Worm (Caenorhabditis elegans) whole organism, mixed stage, embryonic: ENCODE measurements around the gene Y73C8C.12.

Experiments used
- M03D4.4 ChIP-seq: sonication (generic microtip); optimal IDR thresholded peaks from 2 replicates; lab custom pipeline; 2017; ENCODE audit warnings: mild to moderate bottlenecking, missing genetic modification characterization, missing compliant biosample characterization
- bed-3 ChIP-seq: fragments of 200-800 bp; sonication (Bioruptor generic); optimal IDR thresholded peaks from 3 replicates; lab custom pipeline; 2018; ENCODE audit warnings: mild to moderate bottlenecking, missing genetic modification characterization, moderate library complexity, missing compliant biosample characterization
- blmp-1 ChIP-seq: fragments of 150-350 bp; optimal IDR thresholded peaks from 2 replicates; lab custom pipeline; 2014; ENCODE audit warnings: missing biosample characterization, missing genetic modification characterization
- ceh-39 ChIP-seq: fragments of 150-350 bp; optimal IDR thresholded peaks from 2 replicates; lab custom pipeline; 2014; ENCODE audit warnings: missing biosample characterization, missing genetic modification characterization
- ceh-43 ChIP-seq: fragments of 200-800 bp; sonication (Bioruptor generic); optimal IDR thresholded peaks from 2 replicates; lab custom pipeline; 2018; ENCODE audit warnings: mild to moderate bottlenecking, missing genetic modification characterization, moderate library complexity, missing compliant biosample characterization
- ceh-83 ChIP-seq: fragments of 200-800 bp; sonication (Bioruptor generic); optimal IDR thresholded peaks from 2 replicates; lab custom pipeline; 2018; ENCODE audit warnings: mild to moderate bottlenecking, missing genetic modification characterization, missing compliant biosample characterization
- ces-1 ChIP-seq: fragments of 150-350 bp; optimal IDR thresholded peaks from 2 replicates; lab custom pipeline; 2014; ENCODE audit warnings: missing biosample characterization, missing genetic modification reagents, missing genetic modification characterization
- drap-1 ChIP-seq: fragments of 200-800 bp; sonication (Bioruptor generic); optimal IDR thresholded peaks from 3 replicates; lab custom pipeline; 2018; ENCODE audit warnings: mild to moderate bottlenecking, missing genetic modification characterization, missing compliant biosample characterization
- elt-3 ChIP-seq: fragments of 150-350 bp; optimal IDR thresholded peaks from 2 replicates; lab custom pipeline; 2014; ENCODE audit warnings: missing biosample characterization, missing genetic modification characterization
- flh-1 ChIP-seq: fragments of 200-800 bp; sonication (Bioruptor generic); optimal IDR thresholded peaks from 2 replicates; lab custom pipeline; 2018; ENCODE audit warnings: mild to moderate bottlenecking, missing genetic modification characterization, moderate library complexity, missing compliant biosample characterization
- ham-2 ChIP-seq: fragments of 200-800 bp; sonication (Bioruptor generic); optimal IDR thresholded peaks from 2 replicates; lab custom pipeline; 2018; ENCODE audit warnings: mild to moderate bottlenecking, missing genetic modification characterization, missing compliant biosample characterization
- lin-13 ChIP-seq: fragments of 150-350 bp; optimal IDR thresholded peaks from 2 replicates; lab custom pipeline; 2014; ENCODE audit warnings: missing biosample characterization, missing genetic modification characterization
- lin-32 ChIP-seq: fragments of 200-800 bp; sonication (Bioruptor generic); optimal IDR thresholded peaks from 2 replicates; lab custom pipeline; 2018; ENCODE audit warnings: mild to moderate bottlenecking, missing genetic modification characterization, missing compliant biosample characterization
- lsy-2 ChIP-seq: fragments of 150-350 bp; optimal IDR thresholded peaks from 2 replicates; lab custom pipeline; 2014; ENCODE audit warnings: missing biosample characterization, missing genetic modification characterization
- mab-5 ChIP-seq: fragments of 150-350 bp; optimal IDR thresholded peaks from 2 replicates; lab custom pipeline; 2014; ENCODE audit warnings: missing biosample characterization, missing genetic modification characterization
- mep-1 ChIP-seq: fragments of 150-350 bp; optimal IDR thresholded peaks from 2 replicates; lab custom pipeline; 2017; ENCODE audit warnings: missing biosample characterization, missing genetic modification reagents, missing genetic modification characterization, inconsistent platforms
- mls-2 ChIP-seq: sonication (generic microtip); optimal IDR thresholded peaks from 2 replicates; lab custom pipeline; 2016; ENCODE audit warnings: mild to moderate bottlenecking, missing genetic modification characterization, moderate library complexity, missing compliant biosample characterization
- nhr-12 ChIP-seq: fragments of 150-350 bp; optimal IDR thresholded peaks from 2 replicates; lab custom pipeline; 2014; ENCODE audit warnings: missing biosample characterization, missing genetic modification characterization
- nhr-2 ChIP-seq: fragments of 150-350 bp; optimal IDR thresholded peaks from 2 replicates; lab custom pipeline; 2014; ENCODE audit warnings: missing biosample characterization, missing genetic modification characterization
- nhr-237 ChIP-seq: fragments of 150-350 bp; optimal IDR thresholded peaks from 2 replicates; lab custom pipeline; 2014; ENCODE audit warnings: missing biosample characterization, missing genetic modification characterization
- nhr-28 ChIP-seq: fragments of 150-350 bp; optimal IDR thresholded peaks from 2 replicates; lab custom pipeline; 2014; ENCODE audit warnings: missing biosample characterization, missing genetic modification characterization
- nhr-76 ChIP-seq: sonication (generic microtip); optimal IDR thresholded peaks from 2 replicates; lab custom pipeline; 2017; ENCODE audit warnings: missing biosample characterization, missing genetic modification characterization
- pha-4 ChIP-seq: fragments of 150-350 bp; optimal IDR thresholded peaks from 2 replicates; lab custom pipeline; 2018; ENCODE audit warnings: missing biosample characterization, missing genetic modification reagents, missing genetic modification characterization
- sem-2 ChIP-seq: fragments of 200-800 bp; sonication (Bioruptor generic); optimal IDR thresholded peaks from 2 replicates; lab custom pipeline; 2018; ENCODE audit warnings: mild to moderate bottlenecking, missing genetic modification characterization, missing compliant biosample characterization
- snpc-4 ChIP-seq: fragments of 150-350 bp; optimal IDR thresholded peaks from 2 replicates; lab custom pipeline; 2014; ENCODE audit warnings: missing biosample characterization, missing genetic modification characterization
- sptf-1 ChIP-seq: sonication (generic microtip); optimal IDR thresholded peaks from 2 replicates; lab custom pipeline; 2017; ENCODE audit warnings: mild to moderate bottlenecking, missing genetic modification characterization, moderate library complexity, missing compliant biosample characterization
- tbx-8 ChIP-seq: fragments of 200-800 bp; sonication (Bioruptor generic); optimal IDR thresholded peaks from 2 replicates; lab custom pipeline; 2018; ENCODE audit warnings: mild to moderate bottlenecking, missing genetic modification characterization, moderate library complexity, missing compliant biosample characterization
- unc-120 ChIP-seq: sonication (generic microtip); optimal IDR thresholded peaks from 2 replicates; lab custom pipeline; 2017; ENCODE audit warnings: missing genetic modification characterization, missing compliant biosample characterization; ENCODE audit not compliant: poor library complexity, severe bottlenecking
- unc-39 ChIP-seq: fragments of 150-350 bp; optimal IDR thresholded peaks from 2 replicates; lab custom pipeline; 2014; ENCODE audit warnings: missing biosample characterization, missing genetic modification characterization
- unc-62 ChIP-seq: fragments of 150-350 bp; optimal IDR thresholded peaks from 2 replicates; lab custom pipeline; 2014; ENCODE audit warnings: missing biosample characterization, missing genetic modification reagents, missing genetic modification characterization
- zip-8 ChIP-seq: fragments of 150-350 bp; optimal IDR thresholded peaks from 2 replicates; lab custom pipeline; 2014; ENCODE audit warnings: missing biosample characterization, missing genetic modification characterization
- ztf-11 ChIP-seq: fragments of 150-350 bp; optimal IDR thresholded peaks from 2 replicates; lab custom pipeline; 2014; ENCODE audit warnings: missing biosample characterization, missing genetic modification characterization

Gene Y73C8C.12

ce11 chrV:3146932-3147331 is 21.9 kb downstream of the Y73C8C.12 start, which contains the start of gene srab-11:
srab-11 (minus strand) TSS chrV:3147032.
- no peak for TF ChIP-seq ces-1 (GFP tag; lab: Kevin White, UChicago)
- no peak for TF ChIP-seq sptf-1
- TF ChIP-seq blmp-1 (tag; lab: Kevin White, UChicago) = no peak
- no peak for TF ChIP-seq unc-62 (GFP tag; lab: Kevin White, UChicago)
- no peak for TF ChIP-seq nhr-12 (tag; lab: Kevin White, UChicago)
- no peak for TF ChIP-seq unc-120 (tag; lab: Kevin White, UChicago)
- TF ChIP-seq nhr-2 (tag; lab: Kevin White, UChicago) = no peak
- TF ChIP-seq zip-8 (tag; lab: Kevin White, UChicago) = no peak
- no peak for TF ChIP-seq snpc-4 (tag; lab: Kevin White, UChicago)
- TF ChIP-seq ham-2 (GFP tag; lab: Kevin White, UChicago) = no peak
- TF ChIP-seq lin-13 (tag; lab: Kevin White, UChicago) = no peak
- no peak for TF ChIP-seq nhr-237 (tag; lab: Kevin White, UChicago)
- TF ChIP-seq drap-1 (GFP tag; lab: Kevin White, UChicago) = no peak
- no peak for TF ChIP-seq flh-1 (GFP tag; lab: Kevin White, UChicago)
- no peak for TF ChIP-seq pha-4 (tag; lab: Kevin White, UChicago)
- TF ChIP-seq tbx-8 (GFP tag; lab: Kevin White, UChicago) = no peak
- TF ChIP-seq ztf-11 (tag; lab: Kevin White, UChicago) = no peak
- no peak for TF ChIP-seq nhr-28

ce11 chrV:3149910-3150428 is 25.0 kb downstream of the Y73C8C.12 start:
- TF ChIP-seq unc-39 (tag; lab: Kevin White, UChicago) = no peak
- TF ChIP-seq ztf-11 (tag; lab: Kevin White, UChicago) = no peak
- no peak for TF ChIP-seq M03D4.4 (tag; lab: Kevin White, UChicago)
- TF ChIP-seq snpc-4 (tag; lab: Kevin White, UChicago) = no peak
- TF ChIP-seq ceh-83 (GFP tag; lab: Kevin White, UChicago) = no peak
- TF ChIP-seq ham-2 (GFP tag; lab: Kevin White, UChicago) = no peak
- TF ChIP-seq nhr-237 (tag; lab: Kevin White, UChicago) = no peak
- no peak for TF ChIP-seq tbx-8 (GFP tag; lab: Kevin White, UChicago)
- TF ChIP-seq unc-120 (tag; lab: Kevin White, UChicago) = no peak
- no peak for TF ChIP-seq lin-32 (GFP tag; lab: Kevin White, UChicago)
- TF ChIP-seq lsy-2 (tag; lab: Kevin White, UChicago) = no peak
- TF ChIP-seq mls-2 (tag; lab: Kevin White, UChicago) = no peak
- no peak for TF ChIP-seq nhr-12 (tag; lab: Kevin White, UChicago)
- TF ChIP-seq sem-2 (GFP tag; lab: Kevin White, UChicago) = no peak
- TF ChIP-seq mab-5 (tag; lab: Kevin White, UChicago) = no peak
- no peak for TF ChIP-seq mep-1 (tag; lab: Kevin White, UChicago)
- no peak for TF ChIP-seq ceh-39 (tag; lab: Kevin White, UChicago)

- TF ChIP-seq blmp-1 (tag; lab: Kevin White, UChicago) (no peak), mep-1 (tag; lab: Kevin White, UChicago) (no peak), ceh-43 (GFP tag; lab: Kevin White, UChicago) (no peak), lsy-2 (tag; lab: Kevin White, UChicago) (no peak), ceh-83 (GFP tag; lab: Kevin White, UChicago) (no peak), pha-4 (tag; lab: Kevin White, UChicago) (no peak), bed-3 (GFP tag; lab: Kevin White, UChicago) (no peak), nhr-12 (tag; lab: Kevin White, UChicago) (no peak), elt-3 (tag; lab: Kevin White, UChicago) (no peak), drap-1 (GFP tag; lab: Kevin White, UChicago) (no peak), mab-5 (tag; lab: Kevin White, UChicago) (no peak), nhr-76 (tag; lab: Kevin White, UChicago) (no peak), lin-32 (GFP tag; lab: Kevin White, UChicago) (no peak), mls-2 (tag; lab: Kevin White, UChicago) (no peak), unc-39 (tag; lab: Kevin White, UChicago) (no peak), zip-8 (tag; lab: Kevin White, UChicago) (no peak), nhr-2 (tag; lab: Kevin White, UChicago) (no peak), ces-1 (GFP tag; lab: Kevin White, UChicago) (no peak), flh-1 (GFP tag; lab: Kevin White, UChicago) (no peak)
Observed at ce11 chrV:3151862-3152261, 26.9 kb downstream of the Y73C8C.12 start, which contains the start of gene srab-6. srab-6 (minus strand) TSS chrV:3151962.
